Worm (Caenorhabditis elegans) whole organism, dauer: ENCODE data around the gene F02E8.4.

Source experiments
- unc-62 ChIP-seq: sonication (generic microtip); optimal IDR thresholded peaks from 2 replicates; lab custom pipeline; 2017; ENCODE audit warnings: missing biosample characterization, missing genetic modification reagents, missing genetic modification characterization

F02E8.4 gene

ce11 chrX:4453820-4454219 is at the start of gene F02E8.4:
TSS of gene F02E8.4 (plus strand) at chrX:4454120.
- TF ChIP-seq unc-62 (GFP tag; lab: Kevin White, UChicago), result no peak

ce11 chrX:4404717-4405116 is 49.2 kb upstream of the F02E8.4 start:
- no peak for TF ChIP-seq unc-62 (GFP tag; lab: Kevin White, UChicago)

- no peak for TF ChIP-seq unc-62 (GFP tag; lab: Kevin White, UChicago)
These were observed 45.5 kb upstream of the F02E8.4 start for ce11 chrX:4408466-4408865.

DNA sequence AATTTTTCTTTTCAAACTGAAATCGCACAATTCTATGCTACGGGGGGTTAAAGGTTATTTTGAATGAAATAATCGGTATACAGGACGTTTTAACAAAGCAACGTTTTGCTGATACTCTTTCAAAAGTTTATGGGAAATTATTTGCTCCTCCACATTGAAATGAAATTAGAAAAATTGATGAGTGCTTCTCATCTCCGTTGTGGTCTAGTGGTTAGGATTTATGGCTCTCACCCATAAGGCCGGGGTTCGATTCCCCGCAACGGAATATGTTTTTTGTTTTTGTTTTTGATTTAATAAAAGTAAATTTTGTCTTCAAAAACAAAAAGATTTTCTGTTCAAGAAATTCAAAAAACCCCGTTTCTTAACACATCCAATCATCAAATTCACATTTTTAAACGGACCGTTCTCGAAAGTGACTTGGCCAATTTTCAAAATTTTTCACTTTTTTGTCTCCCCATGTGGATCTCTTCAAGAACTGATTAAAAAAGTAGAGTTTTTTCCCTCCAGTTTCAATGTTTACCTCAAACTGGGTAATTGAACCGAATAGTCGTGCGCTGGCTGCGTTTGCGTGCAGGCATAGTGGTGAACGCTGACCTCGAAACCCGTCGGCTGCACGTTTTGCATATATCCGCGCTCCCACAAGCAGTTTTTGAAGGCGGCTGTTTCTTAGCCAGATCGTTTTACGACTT is 44.2 kb upstream of the F02E8.4 start:
- TF ChIP-seq unc-62 (GFP tag; lab: Kevin White, UChicago), result no peak

DNA sequence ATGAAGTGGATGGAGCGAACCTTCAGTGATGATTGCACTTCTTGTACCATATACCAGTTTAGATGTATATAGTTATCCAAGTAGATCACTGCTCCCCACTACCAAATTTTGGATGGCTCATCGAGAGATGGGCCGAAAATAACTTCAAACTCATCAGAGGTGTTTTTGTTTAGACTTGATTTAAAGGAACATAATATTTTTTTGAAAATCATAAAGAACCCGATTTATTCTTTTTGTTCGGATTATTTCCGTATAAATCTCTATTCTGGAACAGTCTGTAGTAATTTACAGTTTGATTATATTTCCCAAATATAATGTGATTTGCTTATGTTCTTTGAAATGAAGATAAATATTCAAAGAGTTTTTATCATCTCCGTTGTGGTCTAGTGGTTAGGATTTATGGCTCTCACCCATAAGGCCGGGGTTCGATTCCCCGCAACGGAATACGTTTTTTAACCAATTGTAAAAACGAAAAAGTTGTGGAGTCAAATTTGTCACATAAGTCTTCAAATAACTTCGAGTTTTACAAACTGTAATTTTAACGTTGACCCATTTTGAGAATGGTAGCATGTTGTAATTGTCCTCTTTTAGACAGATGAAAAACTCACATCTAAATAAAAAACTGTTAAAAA is 43.5 kb upstream of the F02E8.4 start:
- no peak for TF ChIP-seq unc-62 (GFP tag; lab: Kevin White, UChicago)

DNA sequence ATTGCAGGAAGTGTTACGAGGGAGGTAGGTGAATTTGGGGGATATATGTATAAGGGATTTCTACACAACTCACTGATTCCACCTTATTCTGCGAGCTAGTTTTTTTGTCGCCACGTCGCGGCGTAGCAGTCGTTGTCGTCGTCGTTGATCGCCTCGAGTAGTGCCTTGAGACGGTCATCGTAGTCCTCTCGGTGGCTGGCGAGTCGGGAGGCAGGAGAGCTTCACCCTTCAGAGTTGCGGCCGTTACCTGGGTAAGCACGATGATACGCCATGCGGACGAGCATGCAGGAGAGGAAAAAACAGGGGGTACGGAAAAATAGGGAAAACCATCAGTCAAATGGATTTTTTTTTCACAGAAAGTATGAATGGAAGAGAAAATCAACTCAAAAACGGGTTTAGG is 40.7 kb upstream of the F02E8.4 start:
- no peak for TF ChIP-seq unc-62 (GFP tag; lab: Kevin White, UChicago)

DNA sequence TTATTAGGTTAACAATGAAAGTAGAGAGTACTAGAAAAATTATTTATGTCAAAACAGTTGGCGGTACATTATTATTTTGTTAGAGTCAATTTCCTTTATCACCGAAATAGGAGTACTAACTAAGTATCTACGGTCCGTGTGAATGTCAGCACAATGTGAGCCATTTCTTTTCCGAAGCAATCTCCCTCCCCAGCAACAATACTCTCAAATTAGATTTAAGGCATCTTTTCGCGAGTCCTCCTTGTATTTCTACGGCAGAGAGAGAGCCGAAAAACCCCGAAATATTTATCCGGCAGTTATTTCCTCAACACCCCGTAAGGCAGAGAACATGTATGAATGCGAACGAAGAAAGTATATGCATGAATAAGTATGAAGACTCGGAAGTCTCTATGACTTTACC is 38.6 kb upstream of the F02E8.4 start:
- TF ChIP-seq unc-62 (GFP tag; lab: Kevin White, UChicago), result no peak

ce11 chrX:4418751-4419150 is 35.2 kb upstream of the F02E8.4 start, which contains the start of gene dop-1:
TSS of gene dop-1 (minus strand) at chrX:4418851.
- TF ChIP-seq unc-62 (GFP tag; lab: Kevin White, UChicago), result no peak

ce11 chrX:4424254-4424653 is 29.7 kb upstream of the F02E8.4 start:
- no peak for TF ChIP-seq unc-62 (GFP tag; lab: Kevin White, UChicago)

DNA sequence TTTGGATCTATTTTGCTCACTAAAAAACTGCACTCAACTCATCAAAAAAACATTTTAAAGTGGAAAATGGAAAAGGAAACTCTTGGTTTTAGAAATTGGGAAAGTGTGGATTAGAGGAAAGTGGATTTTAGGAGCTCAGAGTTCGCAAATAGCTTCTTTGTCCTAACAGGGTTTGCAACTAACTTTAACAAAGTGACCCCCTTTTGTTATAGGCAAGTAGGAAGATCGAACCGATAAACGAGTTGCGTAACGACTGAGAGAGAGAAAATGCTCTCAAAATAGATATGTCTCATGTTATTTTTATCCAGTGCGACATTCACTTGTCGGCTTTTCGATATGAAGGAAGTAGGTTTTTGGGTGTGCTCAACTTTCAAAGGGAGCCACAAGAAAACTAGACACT is 27.4 kb upstream of the F02E8.4 start:
- no peak for TF ChIP-seq unc-62 (GFP tag; lab: Kevin White, UChicago)

ce11 chrX:4427387-4427786 is 26.5 kb upstream of the F02E8.4 start:
- no peak for TF ChIP-seq unc-62 (GFP tag; lab: Kevin White, UChicago)

DNA sequence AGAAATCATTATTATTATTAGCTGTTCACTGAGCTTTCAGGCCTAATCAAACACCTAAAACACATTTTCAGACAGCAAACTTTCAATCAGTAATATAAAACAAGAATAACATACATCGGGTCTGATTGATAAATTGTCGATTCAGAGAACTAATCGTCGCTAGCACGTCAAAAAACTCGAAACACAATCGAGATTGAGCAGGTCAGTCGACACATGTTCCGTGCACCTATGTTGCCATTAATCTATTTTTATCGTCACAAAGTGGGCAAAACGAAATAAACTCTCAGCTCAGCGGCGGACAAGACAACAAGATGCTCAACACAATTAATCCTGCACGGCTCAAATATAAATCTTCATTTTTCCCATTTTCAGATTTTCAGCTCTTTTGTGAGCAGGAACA is 24.6 kb upstream of the F02E8.4 start:
- no peak for TF ChIP-seq unc-62 (GFP tag; lab: Kevin White, UChicago)

DNA sequence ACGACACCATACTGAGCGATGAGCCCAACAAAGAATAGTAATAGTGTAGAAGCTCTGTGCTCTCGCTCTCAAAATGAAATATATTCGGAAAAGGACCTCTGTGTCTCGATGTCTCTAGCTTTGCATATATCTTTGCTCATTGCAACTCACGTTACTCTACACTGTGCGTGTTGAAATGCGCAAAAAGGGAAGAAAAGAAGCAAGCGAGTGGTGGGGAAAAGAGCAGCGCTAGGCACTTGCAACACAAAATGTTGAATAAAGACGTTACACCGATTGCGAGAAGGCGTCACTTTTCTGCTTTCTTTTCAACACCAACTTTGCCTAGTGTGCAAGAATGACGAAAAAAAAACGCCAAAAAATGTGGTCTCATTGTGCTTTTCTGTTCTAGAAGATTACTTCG is 19.3 kb upstream of the F02E8.4 start:
- no peak for TF ChIP-seq unc-62 (GFP tag; lab: Kevin White, UChicago)

- no peak for TF ChIP-seq unc-62 (GFP tag; lab: Kevin White, UChicago)
These were observed 18.5 kb upstream of the F02E8.4 start for ce11 chrX:4435396-4435795.

- TF ChIP-seq unc-62 (GFP tag; lab: Kevin White, UChicago), result no peak
These were observed 16.4 kb upstream of the F02E8.4 start, which contains the start of gene cest-26 for ce11 chrX:4437555-4437954. TSS of gene cest-26 (minus strand) at chrX:4437655.

ce11 chrX:4438823-4439222 is 15.1 kb upstream of the F02E8.4 start:
- TF ChIP-seq unc-62 (GFP tag; lab: Kevin White, UChicago), result no peak

ce11 chrX:4439616-4440015 is 14.3 kb upstream of the F02E8.4 start:
- no peak for TF ChIP-seq unc-62 (GFP tag; lab: Kevin White, UChicago)
